Worm (Caenorhabditis elegans) whole organism, early embryonic: ENCODE results near the gene cutl-29.

Source experiments
- B0310.2 ChIP-seq: sonication (generic microtip); optimal IDR thresholded peaks from 2 replicates; lab custom pipeline; 2016; ENCODE audit warnings: mild to moderate bottlenecking, missing genetic modification characterization, missing compliant biosample characterization
- F13C5.2 ChIP-seq: sonication (generic microtip); optimal IDR thresholded peaks from 2 replicates; lab custom pipeline; 2017; ENCODE audit warnings: mild to moderate bottlenecking, missing genetic modification characterization, inconsistent platforms, missing compliant biosample characterization
- aly-1 ChIP-seq: sonication (generic microtip); optimal IDR thresholded peaks from 2 replicates; lab custom pipeline; 2016; ENCODE audit warnings: missing genetic modification characterization, missing compliant biosample characterization
- ama-1 ChIP-seq: fragments of 150-350 bp; optimal IDR thresholded peaks from 2 replicates; lab custom pipeline; 2014
- ceh-13 ChIP-seq: fragments of 200-800 bp; sonication (Bioruptor generic); optimal IDR thresholded peaks from 2 replicates; lab custom pipeline; 2018; ENCODE audit warnings: mild to moderate bottlenecking, missing genetic modification characterization, missing compliant biosample characterization
- ceh-36 ChIP-seq: sonication (generic microtip); optimal IDR thresholded peaks from 2 replicates; lab custom pipeline; 2016; ENCODE audit warnings: missing genetic modification characterization, inconsistent platforms, missing compliant biosample characterization
- ets-7 ChIP-seq: sonication (generic microtip); optimal IDR thresholded peaks from 2 replicates; lab custom pipeline; 2016; ENCODE audit warnings: missing genotype, missing genetic modification characterization, missing compliant biosample characterization
- flt-1 ChIP-seq: fragments of 200-800 bp; sonication (Bioruptor generic); IDR thresholded peaks from 2 replicates; pipeline ENCODE4 v1.3.6; 2022; ENCODE audit warnings: missing genetic modification characterization, missing compliant biosample characterization
- hmbx-1 ChIP-seq: sonication (generic microtip); optimal IDR thresholded peaks from 2 replicates; lab custom pipeline; 2016; ENCODE audit warnings: mild to moderate bottlenecking, missing genetic modification characterization, missing compliant biosample characterization
- hmg-4 ChIP-seq: fragments of 200-800 bp; sonication (Bioruptor generic); optimal IDR thresholded peaks from 2 replicates; lab custom pipeline; 2018; ENCODE audit warnings: mild to moderate bottlenecking, missing genetic modification characterization, missing compliant biosample characterization
- hnd-1 ChIP-seq: sonication (generic microtip); optimal IDR thresholded peaks from 2 replicates; lab custom pipeline; 2016; ENCODE audit warnings: missing genetic modification characterization, missing compliant biosample characterization
- pes-1 ChIP-seq: fragments of 200-800 bp; sonication (Bioruptor generic); IDR thresholded peaks from 2 replicates; pipeline ENCODE4 v1.3.6; 2022; ENCODE audit warnings: missing genetic modification reagents, missing genetic modification characterization, missing compliant biosample characterization
- scrt-1 ChIP-seq: fragments of 200-800 bp; sonication (Bioruptor generic); IDR thresholded peaks from 2 replicates; pipeline ENCODE4 v1.3.6; 2022; ENCODE audit warnings: missing genetic modification characterization, missing compliant biosample characterization
- sea-1 ChIP-seq: fragments of 200-800 bp; sonication (Bioruptor generic); conservative IDR thresholded peaks from 2 replicates; pipeline ENCODE4 v1.3.6; 2022; ENCODE audit warnings: missing genetic modification characterization, missing compliant biosample characterization
- tbx-11 ChIP-seq: fragments of 200-800 bp; sonication (Bioruptor generic); IDR thresholded peaks from 2 replicates; pipeline ENCODE4 v1.3.6; 2022; ENCODE audit warnings: missing genetic modification characterization, missing compliant biosample characterization
- tbx-37 ChIP-seq: fragments of 200-800 bp; sonication (Bioruptor generic); conservative IDR thresholded peaks from 2 replicates; pipeline ENCODE4 v1.3.6; 2022; ENCODE audit warnings: missing genetic modification reagents, missing genetic modification characterization, missing compliant biosample characterization
- tra-4 ChIP-seq: sonication (generic microtip); optimal IDR thresholded peaks from 2 replicates; lab custom pipeline; 2017; ENCODE audit warnings: missing genetic modification characterization, missing compliant biosample characterization

Gene cutl-29

ce11 chrX:8302299-8302698 is 31.5 kb upstream of the cutl-29 start, which contains the start of gene inx-5:
Gene inx-5 (minus strand): TSS chrX:8302399.
- TF ChIP-seq tra-4 (tag; lab: Kevin White, UChicago) (no peak), F13C5.2 (no peak), hnd-1 (tag; lab: Kevin White, UChicago) (no peak), ets-7 (tag; lab: Kevin White, UChicago) (no peak), ama-1 (lab: Kevin White, UChicago) (no peak), scrt-1 (GFP tag; lab: Robert Waterston, UW) (no peak)

DNA sequence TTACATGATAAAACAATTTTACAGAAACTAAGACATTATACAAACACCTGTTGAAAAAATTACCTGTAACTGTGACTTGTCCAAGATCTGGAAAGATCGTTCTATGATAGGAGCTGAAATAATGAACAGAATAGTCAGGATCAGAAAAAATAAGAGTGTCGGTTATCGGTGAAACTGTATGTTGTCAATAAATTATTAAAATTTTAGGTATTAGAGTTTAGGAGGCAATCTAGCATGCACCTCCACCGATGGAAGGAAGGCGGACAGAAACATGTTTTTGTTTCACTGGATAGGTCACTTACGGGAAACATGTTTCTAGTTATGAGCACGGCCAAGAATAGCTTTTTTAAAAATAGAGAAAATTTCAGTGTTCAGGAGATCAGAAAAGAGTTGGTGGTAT is 28.7 kb upstream of the cutl-29 start, which contains the start of gene ced-13:
ced-13 (minus strand) TSS at position 101 of the 400 bp plus-strand sequence.
- no peak for TF ChIP-seq aly-1 (tag; lab: Kevin White, UChicago)
- no peak for TF ChIP-seq hmg-4 (GFP tag; lab: Kevin White, UChicago)
- no peak for TF ChIP-seq ets-7 (tag; lab: Kevin White, UChicago)
- no peak for TF ChIP-seq ceh-36 (tag; lab: Kevin White, UChicago)
- no peak for TF ChIP-seq tra-4 (tag; lab: Kevin White, UChicago)

DNA sequence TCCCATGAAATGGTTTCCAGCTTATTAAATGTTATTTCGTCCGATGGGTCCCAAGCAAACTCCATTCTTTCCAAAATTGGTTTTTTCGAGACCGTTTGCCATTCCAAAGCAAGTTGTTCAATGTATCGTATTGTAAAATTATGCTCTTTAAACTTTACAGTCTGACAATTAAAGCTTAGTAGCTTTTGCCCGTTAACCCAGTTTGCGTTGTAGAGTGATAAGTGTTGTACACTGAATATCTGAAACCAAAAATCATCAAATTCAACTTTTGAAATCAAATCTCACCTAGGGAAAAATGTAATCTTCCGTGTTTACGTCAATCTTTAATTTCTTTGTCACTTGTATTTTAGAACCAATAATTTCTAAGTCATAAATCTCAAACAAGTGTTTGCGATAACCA is 26.5 kb upstream of the cutl-29 start:
- TF ChIP-seq B0310.2 (tag; lab: Kevin White, UChicago) (no peak), ceh-13 (GFP tag; lab: Kevin White, UChicago) (no peak), hmg-4 (GFP tag; lab: Kevin White, UChicago) (no peak), tbx-37 (GFP tag; lab: Robert Waterston, UW) (no peak), F13C5.2 (no peak), hmbx-1 (tag; lab: Kevin White, UChicago) (no peak), sea-1 (GFP tag; lab: Robert Waterston, UW) (no peak), ceh-36 (tag; lab: Kevin White, UChicago) (no peak), scrt-1 (GFP tag; lab: Robert Waterston, UW) (no peak)

DNA sequence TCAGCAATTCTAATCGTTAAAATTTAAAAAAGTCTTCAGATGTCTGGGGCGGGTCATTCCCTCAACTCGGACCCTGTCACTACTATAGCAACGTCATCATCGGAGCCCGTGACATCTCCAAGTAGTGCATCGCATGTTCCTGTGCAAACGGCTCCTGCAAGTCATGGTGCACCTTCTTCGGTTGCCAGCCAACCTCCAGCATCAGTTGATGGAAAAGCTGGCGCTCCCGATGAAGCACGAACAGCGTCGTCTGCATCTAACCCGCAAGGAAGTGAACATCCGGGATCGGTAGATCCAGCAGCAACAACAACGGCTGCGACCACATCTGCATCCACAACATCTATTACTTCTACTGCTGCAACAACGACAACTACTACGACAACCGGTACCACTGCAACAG is 23.8 kb upstream of the cutl-29 start, which contains the start of gene R09F10.3:
R09F10.3 (plus strand) TSS at position 40 of the 400 bp plus-strand sequence.
- TF ChIP-seq hmg-4 (GFP tag; lab: Kevin White, UChicago) (peak; percentile 12), flt-1 (GFP tag; lab: Robert Waterston, UW) (no peak), F13C5.2 (no peak)

ce11 chrX:8286740-8287299 is 16.0 kb upstream of the cutl-29 start, which contains the start of gene sec-16A.2:
Gene sec-16A.2 (plus strand): TSS chrX:8287249.
- TF ChIP-seq ceh-36 (tag; lab: Kevin White, UChicago) (no peak), ceh-13 (GFP tag; lab: Kevin White, UChicago) (no peak), B0310.2 (tag; lab: Kevin White, UChicago) (no peak), F13C5.2 (peak; percentile 0), flt-1 (GFP tag; lab: Robert Waterston, UW) (0 out of 2 replicates have a peak, but pooled peaks have one; percentile 2), hmg-4 (GFP tag; lab: Kevin White, UChicago) (peak; percentile 67)

- TF ChIP-seq tbx-11 (GFP tag; lab: Robert Waterston, UW) (no peak), scrt-1 (GFP tag; lab: Robert Waterston, UW) (no peak), F13C5.2 (no peak), sea-1 (GFP tag; lab: Robert Waterston, UW) (no peak), tbx-37 (GFP tag; lab: Robert Waterston, UW) (no peak), tra-4 (tag; lab: Kevin White, UChicago) (no peak), pes-1 (GFP tag; lab: Robert Waterston, UW) (no peak), ama-1 (lab: Kevin White, UChicago) (no peak), B0310.2 (tag; lab: Kevin White, UChicago) (no peak), aly-1 (tag; lab: Kevin White, UChicago) (no peak), ets-7 (tag; lab: Kevin White, UChicago) (no peak), hmg-4 (GFP tag; lab: Kevin White, UChicago) (no peak), ceh-13 (GFP tag; lab: Kevin White, UChicago) (no peak), ceh-36 (tag; lab: Kevin White, UChicago) (no peak)
Measured at ce11 chrX:8286164-8286563, 15.3 kb upstream of the cutl-29 start.

ce11 chrX:8285169-8285796 is 14.5 kb upstream of the cutl-29 start, which contains the start of the genes fis-2 and F13B9.2:
Gene fis-2 (minus strand): TSS chrX:8285219.
Gene F13B9.2 (plus strand): TSS chrX:8285683.
- TF ChIP-seq hmg-4 (GFP tag; lab: Kevin White, UChicago) (no peak), tra-4 (tag; lab: Kevin White, UChicago) (no peak), ets-7 (tag; lab: Kevin White, UChicago) (no peak), ceh-36 (tag; lab: Kevin White, UChicago) (no peak), pes-1 (GFP tag; lab: Robert Waterston, UW) (no peak), tbx-11 (GFP tag; lab: Robert Waterston, UW) (no peak), scrt-1 (GFP tag; lab: Robert Waterston, UW) (no peak), hmbx-1 (tag; lab: Kevin White, UChicago) (no peak), B0310.2 (tag; lab: Kevin White, UChicago) (no peak), tbx-37 (GFP tag; lab: Robert Waterston, UW) (no peak), ceh-13 (GFP tag; lab: Kevin White, UChicago) (no peak), ama-1 (lab: Kevin White, UChicago) (no peak), flt-1 (GFP tag; lab: Robert Waterston, UW) (no peak), sea-1 (GFP tag; lab: Robert Waterston, UW) (no peak), aly-1 (tag; lab: Kevin White, UChicago) (no peak)
